Worm (Caenorhabditis elegans): ENCODE measurements around the gene dnj-23.

- TF ChIP-seq elt-3 (tag; optimal IDR thresholded peaks at IDR 0.05), result no peak
- TF ChIP-seq R02D3.7 (tag; optimal IDR thresholded peaks at IDR 0.05), result no peak
- TF ChIP-seq lsy-2 (tag; optimal IDR thresholded peaks at IDR 0.05), result no peak
- no peak for TF ChIP-seq aly-2 (tag; optimal IDR thresholded peaks at IDR 0.05)
- no peak for TF ChIP-seq dmd-4 (tag; optimal IDR thresholded peaks at IDR 0.05)
- TF ChIP-seq nhr-6 (tag; optimal IDR thresholded peaks at IDR 0.05), result no peak
- no peak for TF ChIP-seq ceh-82 (tag; optimal IDR thresholded peaks at IDR 0.05)
- TF ChIP-seq lin-39 (tag; optimal IDR thresholded peaks at IDR 0.05), result no peak
- TF ChIP-seq snpc-4 (tag; optimal IDR thresholded peaks at IDR 0.05), result no peak
- TF ChIP-seq mdl-1 (tag; optimal IDR thresholded peaks at IDR 0.05), result no peak
- TF ChIP-seq unc-39 (tag; optimal IDR thresholded peaks at IDR 0.05), result no peak
- no peak for TF ChIP-seq nhr-12 (tag; optimal IDR thresholded peaks at IDR 0.05)
- no peak for TF ChIP-seq unc-62 (GFP tag; optimal IDR thresholded peaks at IDR 0.05)
- TF ChIP-seq sma-3 (GFP tag; optimal IDR thresholded peaks at IDR 0.05), result no peak
These were observed 3.1 kb upstream of the dnj-23 start for ce11 chrII:9111471-9112016.
